Worm (Caenorhabditis elegans) whole organism, young adult: ENCODE results near the gene flp-23.

ENCODE experiments used
- B0019.2 ChIP-seq: fragments of 200-800 bp; sonication (Bioruptor generic); conservative IDR thresholded peaks from 2 replicates; pipeline ENCODE4 v1.3.6; 2022; ENCODE audit warnings: missing genetic modification reagents, missing genetic modification characterization, missing compliant biosample characterization
- B0035.1 ChIP-seq: sonication (generic microtip); optimal IDR thresholded peaks from 2 replicates; lab custom pipeline; 2016; ENCODE audit warnings: missing genetic modification characterization, mild to moderate bottlenecking, missing compliant biosample characterization, missing genotype, missing genetic modification reagents
- C17E4.6 ChIP-seq: fragments of 200-800 bp; sonication (Bioruptor generic); IDR thresholded peaks from 2 replicates; pipeline ENCODE4 v1.3.6; 2022; ENCODE audit warnings: missing genetic modification reagents, missing genetic modification characterization, missing compliant biosample characterization
- F10E7.11 ChIP-seq: sonication (generic microtip); optimal IDR thresholded peaks from 2 replicates; lab custom pipeline; 2017; ENCODE audit warnings: mild to moderate bottlenecking, missing genetic modification characterization, moderate library complexity, missing compliant biosample characterization
- F22D6.2 ChIP-seq: sonication (generic microtip); optimal IDR thresholded peaks from 2 replicates; lab custom pipeline; 2016; ENCODE audit warnings: mild to moderate bottlenecking, missing genetic modification characterization, missing compliant biosample characterization
- F52B5.7 ChIP-seq: sonication (generic microtip); optimal IDR thresholded peaks from 2 replicates; lab custom pipeline; 2016; ENCODE audit warnings: mild to moderate bottlenecking, missing genetic modification characterization, missing compliant biosample characterization
- Y53F4B.3 ChIP-seq: fragments of 200-800 bp; sonication (Bioruptor generic); IDR thresholded peaks from 2 replicates; pipeline ENCODE4 v1.3.6; 2022; ENCODE audit warnings: missing genetic modification reagents, missing genetic modification characterization, missing compliant biosample characterization
- Y53G8AR.9 ChIP-seq: fragments of 200-800 bp; sonication (Bioruptor generic); conservative IDR thresholded peaks from 2 replicates; pipeline ENCODE4 v1.3.6; 2022; ENCODE audit warnings: missing genetic modification reagents, missing genetic modification characterization, missing compliant biosample characterization
- Y67H2A.10 ChIP-seq: fragments of 200-800 bp; sonication (Bioruptor generic); conservative IDR thresholded peaks from 2 replicates; pipeline ENCODE4 v1.3.6; 2022; ENCODE audit warnings: missing genetic modification reagents, missing genetic modification characterization, missing compliant biosample characterization
- aptf-2 ChIP-seq: fragments of 200-800 bp; sonication (Bioruptor generic); conservative IDR thresholded peaks from 2 replicates; pipeline ENCODE4 v1.3.6; 2022; ENCODE audit warnings: missing genetic modification reagents, missing genetic modification characterization, missing compliant biosample characterization
- atf-7 ChIP-seq: sonication (generic microtip); optimal IDR thresholded peaks from 2 replicates; lab custom pipeline; 2017; ENCODE audit warnings: mild to moderate bottlenecking, missing genetic modification characterization, missing compliant biosample characterization
- ccch-3 ChIP-seq: fragments of 200-800 bp; sonication (Bioruptor generic); optimal IDR thresholded peaks from 2 replicates; lab custom pipeline; 2018; ENCODE audit warnings: mild to moderate bottlenecking, missing genetic modification characterization, missing compliant biosample characterization
- cebp-1 ChIP-seq, 2 experiments: fragments of 200-800 bp in 1 of 2; sonication (Bioruptor generic) in 1 of 2; sonication (generic microtip) in 1 of 2; IDR thresholded peaks in 1 of 2; optimal IDR thresholded peaks in 1 of 2; 2 replicates each; pipeline versions ENCODE4 v1.3.6 to Lab custom; 2017 to 2022; ENCODE audit warnings: missing compliant biosample characterization in 2 of 2, missing genetic modification characterization in 2 of 2, mild to moderate bottlenecking in 1 of 2, missing genetic modification reagents in 1 of 2, moderate library complexity in 1 of 2
- cebp-2 ChIP-seq: fragments of 200-800 bp; sonication (Bioruptor generic); IDR thresholded peaks from 2 replicates; pipeline ENCODE4 v1.3.6; 2022; ENCODE audit warnings: missing genetic modification characterization, missing compliant biosample characterization
- ceh-40 ChIP-seq: fragments of 200-800 bp; sonication (Bioruptor generic); IDR thresholded peaks from 2 replicates; pipeline ENCODE4 v1.3.6; 2022; ENCODE audit warnings: missing genetic modification characterization, missing compliant biosample characterization
- chd-7 ChIP-seq: sonication (generic microtip); optimal IDR thresholded peaks from 2 replicates; lab custom pipeline; 2016; ENCODE audit warnings: mild to moderate bottlenecking, missing genetic modification characterization, moderate library complexity, missing compliant biosample characterization
- efl-1 ChIP-seq: fragments of 150-350 bp; optimal IDR thresholded peaks from 2 replicates; lab custom pipeline; 2014; ENCODE audit warnings: missing biosample characterization, missing genetic modification reagents, missing genetic modification characterization
- fkh-3 ChIP-seq: sonication (generic microtip); optimal IDR thresholded peaks from 2 replicates; lab custom pipeline; 2016; ENCODE audit warnings: mild to moderate bottlenecking, missing genetic modification characterization, missing compliant biosample characterization
- hlh-26 ChIP-seq: fragments of 200-800 bp; sonication (Bioruptor generic); conservative IDR thresholded peaks from 2 replicates; pipeline ENCODE4 v1.3.6; 2022; ENCODE audit warnings: missing genetic modification reagents, missing genetic modification characterization, missing compliant biosample characterization
- hrde-1 ChIP-seq: sonication (generic microtip); optimal IDR thresholded peaks from 2 replicates; lab custom pipeline; 2016; ENCODE audit warnings: missing genetic modification characterization, mild to moderate bottlenecking, missing compliant biosample characterization, moderate library complexity, missing genotype, missing genetic modification reagents, borderline replicate concordance
- hsf-1 ChIP-seq: fragments of 200-800 bp; sonication (Bioruptor generic); IDR thresholded peaks from 2 replicates; pipeline ENCODE4 v1.3.6; 2022; ENCODE audit warnings: missing genetic modification reagents, missing genetic modification characterization, missing compliant biosample characterization
- let-607 ChIP-seq, 2 experiments: fragments of 200-800 bp in 1 of 2; sonication (Bioruptor generic) in 1 of 2; sonication (generic microtip) in 1 of 2; optimal IDR thresholded peaks; 2 replicates each; lab custom pipeline; 2016 to 2018; ENCODE audit warnings: mild to moderate bottlenecking in 2 of 2, missing compliant biosample characterization in 2 of 2, missing genetic modification characterization in 2 of 2, moderate library complexity in 2 of 2, missing genotype in 1 of 2
- lin-54 ChIP-seq: fragments of 200-800 bp; sonication (Bioruptor generic); optimal IDR thresholded peaks from 2 replicates; lab custom pipeline; 2018; ENCODE audit warnings: mild to moderate bottlenecking, missing genetic modification characterization, missing compliant biosample characterization
- lsl-1 ChIP-seq: fragments of 200-800 bp; sonication (Bioruptor generic); optimal IDR thresholded peaks from 2 replicates; lab custom pipeline; 2018; ENCODE audit warnings: mild to moderate bottlenecking, missing genetic modification characterization, moderate library complexity, missing compliant biosample characterization
- madf-3 ChIP-seq: fragments of 200-800 bp; sonication (Bioruptor generic); IDR thresholded peaks from 2 replicates; pipeline ENCODE4 v1.3.6; 2022; ENCODE audit warnings: missing genetic modification reagents, missing genetic modification characterization, missing compliant biosample characterization
- madf-6 ChIP-seq: fragments of 200-800 bp; sonication (Bioruptor generic); IDR thresholded peaks from 2 replicates; pipeline ENCODE4 v1.3.6; 2022; ENCODE audit warnings: missing genetic modification reagents, missing genetic modification characterization, missing compliant biosample characterization
- nfya-1 ChIP-seq: sonication (generic microtip); optimal IDR thresholded peaks from 2 replicates; lab custom pipeline; 2017; ENCODE audit warnings: antibody characterized with exemption, missing compliant biosample characterization, missing genetic modification characterization, borderline replicate concordance; ENCODE audit not compliant: insufficient read depth
- nfyb-1 ChIP-seq: fragments of 200-800 bp; sonication (Bioruptor generic); IDR thresholded peaks from 2 replicates; pipeline ENCODE4 v1.3.6; 2022; ENCODE audit warnings: missing genetic modification reagents, missing genetic modification characterization, missing compliant biosample characterization
- nhr-120 ChIP-seq: fragments of 200-800 bp; sonication (Bioruptor generic); IDR thresholded peaks from 2 replicates; pipeline ENCODE4 v1.3.6; 2022; ENCODE audit warnings: missing genetic modification characterization, missing compliant biosample characterization
- nhr-179 ChIP-seq: sonication (generic microtip); optimal IDR thresholded peaks from 2 replicates; lab custom pipeline; 2016; ENCODE audit warnings: mild to moderate bottlenecking, missing genetic modification characterization, missing compliant biosample characterization
- nhr-90 ChIP-seq: sonication (generic microtip); optimal IDR thresholded peaks from 2 replicates; lab custom pipeline; 2016; ENCODE audit warnings: missing genotype, mild to moderate bottlenecking, missing genetic modification characterization, missing compliant biosample characterization
- repo-1 ChIP-seq: sonication (generic microtip); optimal IDR thresholded peaks from 2 replicates; lab custom pipeline; 2017; ENCODE audit warnings: mild to moderate bottlenecking, missing genetic modification characterization, missing compliant biosample characterization
- sdz-38 ChIP-seq: sonication (generic microtip); optimal IDR thresholded peaks from 2 replicates; lab custom pipeline; 2016; ENCODE audit warnings: missing genotype, missing genetic modification characterization, missing compliant biosample characterization
- snpc-3.4 ChIP-seq: sonication (generic microtip); optimal IDR thresholded peaks from 2 replicates; lab custom pipeline; 2017; ENCODE audit warnings: missing genetic modification characterization, mild to moderate bottlenecking, missing compliant biosample characterization, antibody characterized with exemption, moderate library complexity, missing genotype, missing genetic modification reagents
- unc-130 ChIP-seq: sonication (generic microtip); optimal IDR thresholded peaks from 2 replicates; lab custom pipeline; 2016; ENCODE audit warnings: missing genetic modification reagents, missing genetic modification characterization, missing compliant biosample characterization
- zfh-2 ChIP-seq: fragments of 200-800 bp; sonication (Bioruptor generic); conservative IDR thresholded peaks from 2 replicates; pipeline ENCODE4 v1.3.6; 2022; ENCODE audit warnings: missing genetic modification reagents, missing genetic modification characterization, missing compliant biosample characterization
- ztf-26 ChIP-seq: sonication (generic microtip); optimal IDR thresholded peaks from 2 replicates; lab custom pipeline; 2017; ENCODE audit warnings: missing genetic modification characterization, missing compliant biosample characterization

flp-23 gene

DNA sequence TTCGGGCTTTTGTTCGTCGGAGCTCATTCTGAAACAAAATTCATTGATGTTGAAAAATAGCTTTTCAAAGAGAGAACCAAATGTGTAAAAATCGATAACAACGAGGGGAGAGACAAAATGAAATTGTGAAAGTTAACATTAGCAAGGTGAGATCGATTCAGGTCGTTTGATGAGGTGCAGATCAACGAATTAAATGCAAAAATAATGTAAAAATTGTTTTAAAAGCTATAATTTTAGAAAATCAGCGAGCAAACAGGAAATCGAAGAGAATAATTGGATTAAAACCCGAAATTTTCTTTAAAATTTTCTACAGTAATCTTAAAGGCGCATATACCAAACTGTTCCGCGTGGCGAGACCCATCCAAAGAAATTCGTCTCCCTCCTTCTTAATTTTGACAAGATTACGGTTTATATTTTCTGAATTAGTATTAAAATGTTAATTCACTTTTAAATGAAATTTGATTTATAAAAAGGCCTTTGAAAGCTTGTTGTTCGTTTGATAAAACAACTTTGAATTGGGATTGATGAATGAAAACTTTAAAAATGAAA, 32.1 kb upstream of the flp-23 start, which contains the start of gene C13G5.2 (continued):
- no peak for TF ChIP-seq ztf-26 (tag; lab: Kevin White, UChicago)
- no peak for TF ChIP-seq ccch-3 (GFP tag; lab: Kevin White, UChicago)
- TF ChIP-seq nhr-179 (tag; lab: Kevin White, UChicago): no peak
- no peak for TF ChIP-seq zfh-2 (GFP tag; lab: Robert Waterston, UW)
- TF ChIP-seq Y53F4B.3 (GFP tag; lab: Robert Waterston, UW): no peak
- TF ChIP-seq hsf-1: 0 out of 2 replicates have a peak, but pooled peaks have one; percentile 46
- TF ChIP-seq F52B5.7 (tag; lab: Kevin White, UChicago): no peak
- no peak for TF ChIP-seq unc-130 (GFP tag; lab: Kevin White, UChicago)
- TF ChIP-seq nfyb-1 (GFP tag; lab: Robert Waterston, UW): no peak
- TF ChIP-seq efl-1 (GFP tag; lab: Kevin White, UChicago): peak; percentile 46
- peak; percentile 74 for TF ChIP-seq snpc-3.4 (tag; lab: Kevin White, UChicago)
- no peak for TF ChIP-seq B0019.2 (GFP tag; lab: Robert Waterston, UW)
- no peak for TF ChIP-seq aptf-2
- no peak for TF ChIP-seq nhr-120
- no peak for TF ChIP-seq ceh-40 (GFP tag; lab: Robert Waterston, UW)
- no peak for TF ChIP-seq hlh-26 (GFP tag; lab: Robert Waterston, UW)
- TF ChIP-seq madf-6: peak; percentile 91
- peak; percentile 94 for TF ChIP-seq lsl-1 (GFP tag; lab: Kevin White, UChicago)
- TF ChIP-seq lin-54: peak; percentile 9
- TF ChIP-seq Y53G8AR.9 (GFP tag; lab: Robert Waterston, UW): no peak
- TF ChIP-seq nfya-1 (tag; lab: Kevin White, UChicago): no peak
- TF ChIP-seq let-607 (tag; optimal IDR thresholded peaks at IDR 0.05; lab: Kevin White, UChicago): no peak
- no peak for TF ChIP-seq repo-1 (tag; lab: Kevin White, UChicago)
- no peak for TF ChIP-seq fkh-3 (tag; lab: Kevin White, UChicago)
- TF ChIP-seq cebp-2 (GFP tag; lab: Robert Waterston, UW): no peak
- no peak for TF ChIP-seq hrde-1 (tag; lab: Kevin White, UChicago)
- TF ChIP-seq B0035.1: no peak
- TF ChIP-seq cebp-1 (GFP tag; IDR thresholded peaks at IDR 0.05; lab: Robert Waterston, UW): no peak
- TF ChIP-seq cebp-1 (tag; optimal IDR thresholded peaks at IDR 0.05; lab: Kevin White, UChicago): no peak
- no peak for TF ChIP-seq F22D6.2 (tag; lab: Kevin White, UChicago)

DNA sequence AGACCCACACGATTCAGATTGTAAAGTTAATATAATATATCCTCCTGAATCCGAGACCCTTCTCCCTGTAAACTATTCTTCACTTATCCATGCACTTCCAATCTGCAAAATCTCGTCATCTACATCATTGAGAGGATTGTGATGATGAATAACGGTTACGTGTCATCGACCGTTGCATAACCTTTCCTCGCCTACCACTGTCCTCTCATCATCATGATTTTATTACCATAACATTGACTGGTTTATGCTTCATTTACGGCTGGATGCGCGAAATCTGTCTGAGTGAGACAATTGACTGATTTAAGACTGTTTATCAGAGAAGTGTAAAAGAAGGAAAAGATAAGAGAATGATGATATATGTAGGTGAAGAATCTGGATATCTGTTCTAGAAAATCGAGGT, 30.3 kb upstream of the flp-23 start:
- TF ChIP-seq chd-7 (no peak), F22D6.2 (tag; lab: Kevin White, UChicago) (no peak), Y67H2A.10 (GFP tag; lab: Robert Waterston, UW) (no peak)

DNA sequence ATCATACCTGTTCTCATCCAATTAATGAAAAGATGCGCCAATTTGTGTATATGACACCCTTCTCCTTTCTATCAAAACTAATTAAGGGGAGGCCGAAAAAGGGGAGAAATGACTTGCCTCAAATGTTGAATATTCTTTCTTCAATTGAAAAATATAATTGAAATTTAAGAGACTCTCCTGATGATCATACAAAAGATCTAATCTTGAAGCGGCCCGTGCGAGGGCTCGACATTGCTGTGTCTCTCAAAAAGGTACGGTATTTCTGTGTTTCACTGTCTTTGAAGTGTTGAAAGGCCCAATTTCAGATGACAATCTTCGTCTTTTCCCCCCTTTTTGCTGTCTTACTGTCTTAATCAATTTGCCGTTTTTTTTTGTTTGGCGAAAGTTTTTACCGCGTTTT, 29.6 kb upstream of the flp-23 start:
- TF ChIP-seq F10E7.11: no peak
- no peak for TF ChIP-seq nfya-1 (tag; lab: Kevin White, UChicago)
- no peak for TF ChIP-seq ccch-3 (GFP tag; lab: Kevin White, UChicago)
- TF ChIP-seq atf-7 (tag; lab: Kevin White, UChicago): no peak
- no peak for TF ChIP-seq aptf-2
- TF ChIP-seq madf-3 (GFP tag; lab: Robert Waterston, UW): no peak
- TF ChIP-seq sdz-38 (tag; lab: Kevin White, UChicago): no peak
- no peak for TF ChIP-seq nhr-90 (tag; lab: Kevin White, UChicago)
- TF ChIP-seq C17E4.6 (GFP tag; lab: Robert Waterston, UW): no peak
